Fruit fly (Drosophila melanogaster) Kc167 (cell line): ENCODE measurements around the gene Cdc50.

ENCODE experiments used
- Myc ChIP-seq: fragments of >200 bp; optimal IDR thresholded peaks from 2 replicates; lab custom pipeline; 2017; ENCODE audit warnings: missing external identifiers
- Sin3A ChIP-seq: fragments of >200 bp; optimal IDR thresholded peaks from 2 replicates; lab custom pipeline; 2018; ENCODE audit warnings: missing external identifiers
- h ChIP-seq: fragments of >200 bp; optimal IDR thresholded peaks from 3 replicates; lab custom pipeline; 2018; ENCODE audit warnings: missing external identifiers
- insv ChIP-seq: fragments of >200 bp; optimal IDR thresholded peaks from 3 replicates; lab custom pipeline; 2018; ENCODE audit warnings: missing external identifiers
- psq ChIP-seq: fragments of >200 bp; optimal IDR thresholded peaks from 2 replicates; lab custom pipeline; 2017; ENCODE audit warnings: missing external identifiers
- ttk ChIP-seq: sonication (Bioruptor generic); optimal IDR thresholded peaks from 2 replicates; lab custom pipeline; 2017; ENCODE audit warnings: missing external identifiers

Cdc50 gene

dm6 chrX:16441245-16441644 is at the start of gene Cdc50, which contains the start of gene rngo:
Gene Cdc50, minus strand, starts transcription at chrX:16441296.
Gene rngo, plus strand, starts transcription at chrX:16441433.
- no peak for TF ChIP-seq Sin3A
- no peak for TF ChIP-seq insv (lab: Kevin White, UChicago)

DNA sequence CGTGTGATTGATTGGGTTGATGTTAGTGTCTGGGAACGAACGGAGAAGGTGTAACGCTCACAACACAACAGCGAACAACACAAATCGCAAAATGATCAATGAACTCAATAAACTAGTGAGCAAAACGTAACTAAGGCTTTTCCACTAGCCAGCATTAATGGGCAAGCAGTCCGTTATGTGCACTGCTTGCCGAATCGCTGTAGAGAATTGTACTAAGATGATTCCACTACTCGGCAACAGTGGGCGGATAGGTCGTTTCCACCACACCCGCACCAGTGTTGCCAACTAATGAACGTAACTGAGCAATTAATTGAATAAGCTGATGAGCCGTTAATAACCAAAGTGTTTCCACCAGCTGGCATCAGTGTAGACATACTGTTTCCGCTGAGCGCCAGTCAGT is 43.4 kb upstream of the Cdc50 start:
- no peak for TF ChIP-seq h (lab: Kevin White, UChicago)
- TF ChIP-seq psq, result no peak
- no peak for TF ChIP-seq Myc (lab: Kevin White, UChicago)
- TF ChIP-seq insv (lab: Kevin White, UChicago), result no peak

DNA sequence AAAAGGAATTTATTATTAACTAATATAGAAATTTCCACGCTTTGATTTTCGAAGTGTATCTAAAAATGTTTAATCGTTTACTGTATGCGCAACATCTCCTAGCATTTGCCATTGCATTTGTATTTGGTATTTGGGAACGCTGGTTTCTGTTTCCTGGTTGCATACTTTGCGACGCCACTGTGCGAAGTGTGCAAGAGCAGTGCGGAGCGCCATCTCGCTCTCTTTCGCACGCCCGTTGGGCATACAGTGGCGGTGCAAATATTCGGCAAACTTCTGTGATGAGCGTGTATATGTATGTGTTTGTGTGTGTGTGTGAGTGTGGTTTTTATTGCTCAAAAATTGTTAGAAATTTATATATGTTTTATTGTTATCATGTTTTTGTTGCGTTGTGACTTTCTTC is 17.5 kb upstream of the Cdc50 start:
- TF ChIP-seq h (lab: Kevin White, UChicago), result no peak
- TF ChIP-seq Sin3A, result no peak
- no peak for TF ChIP-seq ttk (lab: Kevin White, UChicago)
- TF ChIP-seq Myc (lab: Kevin White, UChicago), result no peak
- no peak for TF ChIP-seq psq
- no peak for TF ChIP-seq insv (lab: Kevin White, UChicago)

DNA sequence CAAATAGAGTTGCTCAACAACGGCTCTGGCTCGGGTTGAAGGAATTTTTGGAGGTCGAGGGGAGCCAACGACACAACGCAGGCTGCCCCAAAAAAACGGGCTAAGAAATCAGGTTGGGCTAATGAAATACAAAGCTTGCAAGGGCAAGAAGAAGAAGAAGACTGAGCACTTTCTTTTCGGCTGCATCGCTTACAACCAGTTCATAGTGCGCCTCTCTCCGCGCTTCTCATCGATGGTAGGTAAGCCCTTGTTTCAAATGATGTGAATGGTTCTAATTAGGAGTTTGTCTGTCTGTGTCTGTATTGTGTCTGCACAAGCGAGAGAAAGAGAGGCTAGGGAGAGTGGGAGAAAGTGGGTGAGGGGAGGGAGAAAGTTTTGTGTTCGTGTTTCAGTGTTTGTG is 15.5 kb upstream of the Cdc50 start:
- TF ChIP-seq insv (lab: Kevin White, UChicago), result no peak
- TF ChIP-seq Myc (lab: Kevin White, UChicago), result no peak
- TF ChIP-seq Sin3A, result no peak
- TF ChIP-seq h (lab: Kevin White, UChicago), result no peak
- no peak for TF ChIP-seq ttk (lab: Kevin White, UChicago)
- no peak for TF ChIP-seq psq

DNA sequence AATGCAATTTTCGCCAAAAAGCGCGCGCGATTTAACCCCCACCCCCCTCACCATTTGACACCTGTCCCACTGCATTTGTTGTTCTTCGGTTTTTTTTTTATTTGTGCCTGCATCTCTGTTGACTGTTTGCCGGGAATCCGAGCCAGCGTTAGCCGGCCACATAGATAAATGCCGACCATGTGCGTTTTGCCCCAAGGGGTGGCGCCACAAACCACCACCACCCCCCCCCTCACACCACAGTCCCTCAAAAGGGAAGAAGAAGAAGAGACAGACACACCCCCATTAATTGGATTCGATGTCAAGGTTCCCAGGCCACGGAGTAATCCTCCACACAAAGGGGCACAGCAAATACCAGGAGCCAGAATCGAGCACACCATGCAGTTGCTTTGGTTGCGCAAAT is 8.2 kb upstream of the Cdc50 start:
- no peak for TF ChIP-seq psq
- no peak for TF ChIP-seq Myc (lab: Kevin White, UChicago)
- TF ChIP-seq insv (lab: Kevin White, UChicago), result no peak
- no peak for TF ChIP-seq h (lab: Kevin White, UChicago)
- TF ChIP-seq ttk (lab: Kevin White, UChicago), result no peak
- no peak for TF ChIP-seq Sin3A

- TF ChIP-seq Myc (lab: Kevin White, UChicago) (no peak), Sin3A (no peak), psq (no peak), ttk (lab: Kevin White, UChicago) (no peak), h (lab: Kevin White, UChicago) (no peak), insv (lab: Kevin White, UChicago) (no peak)
These were observed 7.4 kb upstream of the Cdc50 start, which contains the start of the genes CG34015 and eIF4H1 for dm6 chrX:16448252-16449191. Gene CG34015, minus strand, starts transcription at chrX:16448302. Gene eIF4H1, plus strand, starts transcription at chrX:16448665.

- TF ChIP-seq ttk (lab: Kevin White, UChicago) (no peak), insv (lab: Kevin White, UChicago) (no peak), Sin3A (no peak), psq (no peak), h (lab: Kevin White, UChicago) (no peak), Myc (lab: Kevin White, UChicago) (no peak)
These were observed 5.7 kb upstream of the Cdc50 start, which contains the start of gene eIF2alpha for dm6 chrX:16446769-16447168. Gene eIF2alpha, minus strand, starts transcription at chrX:16446993.

DNA sequence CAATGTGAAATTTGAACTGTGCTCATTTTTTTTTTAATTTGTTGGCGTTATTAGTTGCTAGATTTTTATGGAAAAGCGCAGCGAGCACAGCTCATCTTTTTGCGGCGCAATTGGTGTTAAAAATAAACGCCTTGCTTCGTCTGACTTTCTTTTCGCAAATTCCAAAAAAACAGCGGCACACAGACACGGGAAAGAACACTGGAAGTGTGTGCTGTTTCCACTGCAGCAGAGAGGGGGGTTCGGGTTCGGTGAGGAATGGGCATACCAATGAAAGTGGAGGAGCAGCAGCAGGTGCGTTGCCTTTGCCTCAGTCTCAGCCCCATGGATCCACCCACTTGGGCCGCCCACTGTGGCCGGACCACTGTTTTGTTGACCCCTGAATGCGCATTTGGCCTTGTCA is 1.3 kb upstream of the Cdc50 start:
- TF ChIP-seq Sin3A (no peak), psq (no peak), Myc (lab: Kevin White, UChicago) (no peak), insv (lab: Kevin White, UChicago) (no peak), h (lab: Kevin White, UChicago) (no peak)

dm6 chrX:16428476-16428875 is 12.6 kb downstream of the Cdc50 start:
- TF ChIP-seq h (lab: Kevin White, UChicago) (no peak), psq (no peak), insv (lab: Kevin White, UChicago) (no peak), ttk (lab: Kevin White, UChicago) (no peak), Myc (lab: Kevin White, UChicago) (no peak), Sin3A (no peak)

DNA sequence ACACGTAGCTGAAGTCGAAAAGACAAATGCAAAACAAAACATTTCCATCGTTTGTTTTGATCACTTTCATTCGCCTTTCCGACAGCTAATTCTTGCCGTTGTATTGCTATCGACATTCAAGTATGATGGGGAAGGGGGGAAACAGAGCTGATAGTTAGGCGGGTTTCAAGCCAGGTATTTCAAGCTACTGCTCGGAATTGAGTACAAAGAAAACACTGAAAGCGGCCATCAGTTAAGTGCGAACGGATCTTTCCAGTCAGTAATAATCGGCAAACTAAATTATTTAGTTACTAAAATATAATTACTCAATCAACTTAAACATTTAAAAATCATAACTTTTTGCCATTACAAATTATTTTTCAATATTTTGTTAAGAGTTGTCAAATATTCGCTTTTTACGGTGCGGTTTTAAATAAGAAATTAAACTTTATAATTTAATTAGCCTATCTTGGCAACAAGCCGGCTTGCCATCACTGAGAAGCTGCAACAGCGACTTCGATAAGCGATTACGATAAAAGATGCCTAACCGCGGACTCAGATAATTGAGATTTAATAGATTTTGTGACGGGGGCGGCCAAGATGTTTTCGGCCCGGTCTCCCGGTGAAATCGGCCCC is 13.2 kb downstream of the Cdc50 start:
- TF ChIP-seq insv (lab: Kevin White, UChicago), result no peak
- TF ChIP-seq psq, result no peak
- TF ChIP-seq ttk (lab: Kevin White, UChicago), result no peak
- TF ChIP-seq h (lab: Kevin White, UChicago), result no peak
- TF ChIP-seq Myc (lab: Kevin White, UChicago), result no peak
- no peak for TF ChIP-seq Sin3A

DNA sequence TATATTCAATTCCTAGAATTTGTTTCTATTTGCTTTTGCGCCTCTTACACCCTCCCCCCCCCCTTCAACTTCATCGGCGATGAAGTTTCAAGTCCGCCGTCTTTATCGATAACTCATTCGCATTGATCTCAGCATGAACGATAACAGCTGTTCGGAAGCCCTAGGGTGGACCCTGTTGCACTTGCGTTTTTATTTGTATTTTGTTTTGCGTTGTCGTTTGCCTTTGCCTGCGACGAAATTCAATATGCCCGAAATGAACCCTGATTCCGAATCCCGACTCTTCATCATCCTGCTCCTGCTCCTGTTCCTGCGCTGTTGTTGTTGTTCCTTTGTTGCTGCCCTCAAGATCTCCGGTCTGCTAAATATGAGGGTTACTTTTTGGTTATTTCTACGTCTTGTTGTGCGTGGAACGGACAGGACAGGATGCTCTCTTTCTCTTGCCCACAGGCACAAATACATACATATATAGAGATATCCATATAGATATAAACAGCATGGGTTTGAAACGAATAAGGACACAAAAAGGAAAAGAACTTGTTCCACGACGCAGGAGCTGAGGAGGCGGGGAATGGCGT is 14.5 kb downstream of the Cdc50 start:
- TF ChIP-seq psq (no peak), Sin3A (no peak), h (lab: Kevin White, UChicago) (no peak), ttk (lab: Kevin White, UChicago) (no peak), Myc (lab: Kevin White, UChicago) (no peak), insv (lab: Kevin White, UChicago) (no peak)

DNA sequence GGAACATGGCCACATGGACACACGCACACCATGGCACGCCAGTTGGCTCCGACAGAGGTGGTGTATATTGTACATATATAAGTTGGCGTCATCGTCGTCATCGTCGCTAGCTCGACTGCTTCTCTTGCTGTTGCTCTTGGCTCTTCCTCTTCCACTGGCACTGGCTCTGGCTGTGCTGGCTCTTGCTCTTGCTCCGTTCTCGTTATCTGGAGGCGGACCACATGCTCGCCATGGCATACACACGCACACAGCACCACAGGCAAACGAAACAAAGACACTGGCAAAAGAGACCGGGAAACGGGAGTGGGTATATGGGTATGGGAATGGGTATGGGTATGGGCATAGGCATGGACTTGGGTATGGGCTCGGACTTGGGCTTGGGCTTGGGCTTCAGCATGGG is 16.0 kb downstream of the Cdc50 start:
- TF ChIP-seq h (lab: Kevin White, UChicago) (no peak), ttk (lab: Kevin White, UChicago) (peak; percentile 52)
